Fruit fly (Drosophila melanogaster) whole organism, prepupa: ENCODE measurements around the gene dj-1beta.
A peak's percentile ranks its signal among the peaks of the same experiment; 100 is the strongest.

Experiments used
- Blimp-1 ChIP-seq: fragments of 200-800 bp; sonication (Bioruptor generic); optimal IDR thresholded peaks from 3 replicates; lab custom pipeline; 2017; ENCODE audit warnings: missing biosample characterization, missing genetic modification characterization, mild to moderate bottlenecking, moderate library complexity, missing genetic modification reagents
- CG10631 ChIP-seq: fragments of 200-800 bp; sonication (Bioruptor generic); optimal IDR thresholded peaks from 2 replicates; lab custom pipeline; 2016; ENCODE audit warnings: missing biosample characterization, missing genetic modification characterization
- CG10669 ChIP-seq: fragments of 200-800 bp; sonication (Bioruptor generic); optimal IDR thresholded peaks from 3 replicates; lab custom pipeline; 2018; ENCODE audit warnings: missing biosample characterization, mild to moderate bottlenecking, missing genetic modification characterization, moderate library complexity
- CG11294 ChIP-seq: fragments of 200-800 bp; sonication (Bioruptor generic); IDR thresholded peaks from 2 replicates; pipeline ENCODE4 v1.3.6; 2022; ENCODE audit warnings: missing biosample characterization, missing genetic modification characterization
- CG11762 ChIP-seq: fragments of 200-800 bp; sonication (Bioruptor generic); optimal IDR thresholded peaks from 3 replicates; lab custom pipeline; 2016; ENCODE audit warnings: missing biosample characterization, missing genetic modification characterization; ENCODE audit not compliant: insufficient read depth
- CG15336 ChIP-seq: fragments of 200-800 bp; sonication (Bioruptor generic); IDR thresholded peaks from 2 replicates; pipeline ENCODE4 v1.3.6; 2022; ENCODE audit warnings: missing biosample characterization, missing genetic modification characterization
- CG1621 ChIP-seq: fragments of 200-800 bp; sonication (Bioruptor generic); optimal IDR thresholded peaks from 3 replicates; lab custom pipeline; 2018; ENCODE audit warnings: missing biosample characterization, mild to moderate bottlenecking, missing genetic modification characterization
- CG16779 ChIP-seq: fragments of 200-800 bp; sonication (Bioruptor generic); optimal IDR thresholded peaks from 3 replicates; lab custom pipeline; 2017; ENCODE audit warnings: missing biosample characterization, mild to moderate bottlenecking, missing genetic modification characterization
- CG3032 ChIP-seq: fragments of 200-800 bp; optimal IDR thresholded peaks from 2 replicates; lab custom pipeline; 2019; ENCODE audit warnings: missing biosample characterization, mild to moderate bottlenecking, missing genetic modification characterization, moderate library complexity
- CG31627 ChIP-seq: fragments of 200-800 bp; sonication (Bioruptor generic); optimal IDR thresholded peaks from 3 replicates; lab custom pipeline; 2016; ENCODE audit warnings: missing biosample characterization, missing genetic modification characterization
- CG32006 ChIP-seq: fragments of 200-800 bp; sonication (Bioruptor generic); optimal IDR thresholded peaks from 3 replicates; lab custom pipeline; 2017; ENCODE audit warnings: missing biosample characterization, mild to moderate bottlenecking, missing genetic modification characterization
- CG34406 ChIP-seq: fragments of 200-800 bp; sonication (Bioruptor generic); optimal IDR thresholded peaks from 3 replicates; lab custom pipeline; 2016; ENCODE audit warnings: missing biosample characterization, missing genetic modification characterization
- CG3919 ChIP-seq: fragments of 200-800 bp; sonication (Bioruptor generic); optimal IDR thresholded peaks from 3 replicates; lab custom pipeline; 2016; ENCODE audit warnings: missing biosample characterization, missing genetic modification characterization
- CG6276 ChIP-seq: fragments of 200-800 bp; sonication (Bioruptor generic); optimal IDR thresholded peaks from 2 replicates; lab custom pipeline; 2017; ENCODE audit warnings: missing biosample characterization, mild to moderate bottlenecking, missing genetic modification characterization
- CG6792 ChIP-seq: fragments of 200-800 bp; sonication (Bioruptor generic); optimal IDR thresholded peaks from 3 replicates; lab custom pipeline; 2016; ENCODE audit warnings: missing biosample characterization, missing genetic modification characterization
- CG6808 ChIP-seq: fragments of 200-800 bp; sonication (Bioruptor generic); optimal IDR thresholded peaks from 3 replicates; lab custom pipeline; 2017; ENCODE audit warnings: missing biosample characterization, missing genetic modification characterization, mild to moderate bottlenecking, moderate library complexity, missing genetic modification reagents
- CG6854 ChIP-seq: fragments of 200-800 bp; sonication (Bioruptor generic); optimal IDR thresholded peaks from 2 replicates; lab custom pipeline; 2017; ENCODE audit warnings: missing biosample characterization, mild to moderate bottlenecking, missing genetic modification characterization
- CG8119 ChIP-seq: fragments of 200-800 bp; sonication (Bioruptor generic); IDR thresholded peaks from 3 replicates; pipeline ENCODE4 v1.3.6; 2022; ENCODE audit warnings: missing biosample characterization, missing genetic modification characterization
- CG8319 ChIP-seq: fragments of 200-800 bp; sonication (Bioruptor generic); optimal IDR thresholded peaks from 3 replicates; lab custom pipeline; 2016; ENCODE audit warnings: missing biosample characterization, missing genetic modification characterization
- CG8632 ChIP-seq: fragments of 200-800 bp; sonication (Bioruptor generic); optimal IDR thresholded peaks from 3 replicates; lab custom pipeline; 2016; ENCODE audit warnings: missing biosample characterization, missing genetic modification characterization
- CG9139 ChIP-seq: fragments of 200-800 bp; sonication (Bioruptor generic); optimal IDR thresholded peaks from 3 replicates; lab custom pipeline; 2017; ENCODE audit warnings: missing biosample characterization, mild to moderate bottlenecking, missing genetic modification characterization
- Eip75B ChIP-seq: fragments of 200-800 bp; sonication (Bioruptor generic); optimal IDR thresholded peaks from 3 replicates; lab custom pipeline; 2016; ENCODE audit warnings: missing biosample characterization, missing genetic modification characterization
- Eip78C ChIP-seq: fragments of 200-800 bp; sonication (Bioruptor generic); peaks from one replicate; lab custom pipeline; 2016; ENCODE audit warnings: missing biosample characterization, missing genetic modification characterization
- Eip93F ChIP-seq: fragments of 200-800 bp; sonication (Bioruptor generic); optimal IDR thresholded peaks from 2 replicates; lab custom pipeline; 2016; ENCODE audit warnings: missing biosample characterization, mild to moderate bottlenecking, missing genetic modification characterization
- Ets96B ChIP-seq: fragments of 200-800 bp; optimal IDR thresholded peaks from 2 replicates; lab custom pipeline; 2019; ENCODE audit warnings: missing biosample characterization, mild to moderate bottlenecking, missing genetic modification characterization, moderate library complexity
- Hr38 ChIP-seq: sonication (Bioruptor generic); optimal IDR thresholded peaks from 2 replicates; lab custom pipeline; 2016; ENCODE audit warnings: missing biosample characterization, missing genetic modification characterization
- Hr39 ChIP-seq: fragments of 200-800 bp; sonication (Bioruptor generic); optimal IDR thresholded peaks from 2 replicates; lab custom pipeline; 2016; ENCODE audit warnings: missing biosample characterization, missing genetic modification characterization
- Hr4 ChIP-seq: fragments of 200-800 bp; sonication (Bioruptor generic); optimal IDR thresholded peaks from 3 replicates; lab custom pipeline; 2016; ENCODE audit warnings: missing biosample characterization, missing genetic modification characterization
- Lpt ChIP-seq: fragments of 200-800 bp; sonication (Bioruptor generic); optimal IDR thresholded peaks from 3 replicates; lab custom pipeline; 2016; ENCODE audit warnings: missing biosample characterization, missing genetic modification characterization
- Met ChIP-seq: fragments of 200-800 bp; sonication (Bioruptor generic); optimal IDR thresholded peaks from 3 replicates; lab custom pipeline; 2016; ENCODE audit warnings: missing biosample characterization, missing genetic modification characterization
- Sox102F ChIP-seq: fragments of 200-800 bp; sonication (Bioruptor generic); optimal IDR thresholded peaks from 2 replicates; lab custom pipeline; 2016; ENCODE audit warnings: missing biosample characterization, mild to moderate bottlenecking, missing genetic modification characterization
- Sox14 ChIP-seq: fragments of 200-800 bp; sonication (Bioruptor generic); optimal IDR thresholded peaks from 3 replicates; lab custom pipeline; 2016; ENCODE audit warnings: missing biosample characterization, missing genetic modification characterization
- acj6 ChIP-seq: fragments of 200-800 bp; sonication (Bioruptor generic); optimal IDR thresholded peaks from 3 replicates; lab custom pipeline; 2016; ENCODE audit warnings: missing biosample characterization, missing genetic modification characterization
- cyc ChIP-seq: fragments of 200-800 bp; sonication (Bioruptor generic); optimal IDR thresholded peaks from 3 replicates; lab custom pipeline; 2016; ENCODE audit warnings: missing biosample characterization, missing genetic modification characterization
- dac ChIP-seq: fragments of 200-800 bp; sonication (Bioruptor generic); optimal IDR thresholded peaks from 2 replicates; lab custom pipeline; 2017; ENCODE audit warnings: missing biosample characterization, mild to moderate bottlenecking, missing genetic modification characterization
- eg ChIP-seq: fragments of 200-800 bp; sonication (Bioruptor generic); IDR thresholded peaks from 3 replicates; pipeline ENCODE4 v1.3.6; 2022; ENCODE audit warnings: missing biosample characterization, missing genetic modification characterization
- esn ChIP-seq: fragments of 200-800 bp; sonication (Bioruptor generic); optimal IDR thresholded peaks from 2 replicates; lab custom pipeline; 2016; ENCODE audit warnings: missing biosample characterization, mild to moderate bottlenecking, missing genetic modification characterization, moderate library complexity
- fd85E ChIP-seq: fragments of 200-800 bp; sonication (Bioruptor generic); optimal IDR thresholded peaks from 3 replicates; lab custom pipeline; 2016; ENCODE audit warnings: missing biosample characterization, missing genetic modification characterization
- fkh ChIP-seq: fragments of 200-800 bp; sonication (Bioruptor generic); optimal IDR thresholded peaks from 3 replicates; lab custom pipeline; 2017; ENCODE audit warnings: missing biosample characterization, mild to moderate bottlenecking, missing genetic modification characterization, moderate library complexity
- lz ChIP-seq: fragments of 200-800 bp; sonication (Bioruptor generic); optimal IDR thresholded peaks from 3 replicates; lab custom pipeline; 2016; ENCODE audit warnings: missing biosample characterization, missing genetic modification characterization
- pdm3 ChIP-seq: fragments of 200-800 bp; sonication (Bioruptor generic); optimal IDR thresholded peaks from 3 replicates; lab custom pipeline; 2016; ENCODE audit warnings: missing biosample characterization, missing genetic modification characterization
- spab ChIP-seq: fragments of 200-800 bp; sonication (Bioruptor generic); optimal IDR thresholded peaks from 2 replicates; lab custom pipeline; 2017; ENCODE audit warnings: missing biosample characterization, mild to moderate bottlenecking, missing genetic modification characterization, missing genetic modification reagents
- ss ChIP-seq, 2 experiments: fragments of 200-800 bp; sonication (Bioruptor generic); optimal IDR thresholded peaks; 2 replicates in 1 of 2; 3 replicates in 1 of 2; lab custom pipeline; 2017 to 2018; ENCODE audit warnings: mild to moderate bottlenecking in 2 of 2, missing biosample characterization in 2 of 2, missing genetic modification characterization in 2 of 2, moderate library complexity in 1 of 2
- svp ChIP-seq: fragments of 200-800 bp; sonication (Bioruptor generic); peaks from one replicate; lab custom pipeline; 2016; ENCODE audit warnings: missing biosample characterization, missing genetic modification characterization
- topi ChIP-seq: fragments of 200-800 bp; sonication (Bioruptor generic); optimal IDR thresholded peaks from 3 replicates; lab custom pipeline; 2016; ENCODE audit warnings: missing biosample characterization, missing genetic modification characterization
- vri ChIP-seq: fragments of 200-800 bp; sonication (Bioruptor generic); optimal IDR thresholded peaks from 3 replicates; lab custom pipeline; 2016; ENCODE audit warnings: missing biosample characterization, mild to moderate bottlenecking, missing genetic modification characterization

The dj-1beta gene

DNA sequence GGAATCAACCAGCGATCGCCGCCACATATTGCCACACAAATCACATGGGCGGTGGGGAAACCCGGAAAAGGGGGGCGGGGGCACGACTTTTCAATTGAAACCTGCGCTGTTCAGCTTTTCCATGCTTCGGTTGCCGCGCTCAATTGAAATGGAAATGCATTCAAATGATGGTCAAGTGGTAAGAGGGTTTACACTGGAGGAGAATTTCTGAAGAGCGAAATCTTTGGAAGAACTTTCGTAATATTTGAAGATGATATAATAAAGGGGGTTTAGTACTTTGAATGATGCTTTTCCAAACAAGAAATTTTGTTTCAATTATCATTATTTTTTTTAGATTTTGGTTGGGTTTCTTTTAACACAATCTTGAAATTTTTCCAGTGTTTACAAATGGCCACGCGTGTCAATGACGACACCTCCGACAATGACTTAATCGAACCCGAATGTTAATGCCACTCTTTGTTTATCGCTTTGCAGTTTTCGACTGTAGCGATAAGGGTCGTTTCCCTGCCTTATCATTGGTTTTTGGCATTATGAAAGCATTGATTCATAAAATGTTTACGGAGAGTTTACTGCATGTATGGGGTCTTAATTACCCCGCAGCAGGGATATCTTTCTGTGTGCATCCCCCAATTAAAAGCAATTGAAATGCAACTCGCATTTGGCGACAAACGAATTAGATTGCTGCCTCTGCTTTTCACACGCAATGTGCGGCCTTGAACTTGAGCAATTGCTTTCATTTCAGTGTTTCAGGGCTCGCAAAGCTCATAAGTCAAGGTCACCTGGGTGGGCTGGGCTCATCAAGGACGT is 5.7 kb downstream of the dj-1beta start (continued):
- TF ChIP-seq Eip78C = peak; percentile 51
- TF ChIP-seq CG3919 (GFP tag; lab: Kevin White, UChicago) = no peak
- TF ChIP-seq fkh (GFP tag; lab: Kevin White, UChicago) = no peak
- TF ChIP-seq CG11762 = no peak
- peak; percentile 61 for TF ChIP-seq CG32006 (GFP tag; lab: Kevin White, UChicago)
- peak; percentile 33 for TF ChIP-seq cyc (GFP tag; lab: Kevin White, UChicago)
- peak; percentile 69 for TF ChIP-seq Hr39 (GFP tag; lab: Kevin White, UChicago)
- 0 out of 3 replicates have a peak, but pooled peaks have one; percentile 22 for TF ChIP-seq eg (GFP tag; lab: Robert Waterston, UW)
- TF ChIP-seq Sox14 (GFP tag; lab: Kevin White, UChicago) = peak; percentile 11
- no peak for TF ChIP-seq CG8319 (GFP tag; lab: Kevin White, UChicago)
- TF ChIP-seq Met (GFP tag; lab: Kevin White, UChicago) = peak; percentile 71
- peak; percentile 25 for TF ChIP-seq CG34406
- peak; percentile 59 for TF ChIP-seq Hr4
- peak; percentile 83 for TF ChIP-seq svp
- no peak for TF ChIP-seq CG6854
- no peak for TF ChIP-seq Lpt (GFP tag; lab: Kevin White, UChicago)
- TF ChIP-seq Hr38 = no peak
- no peak for TF ChIP-seq CG11294 (GFP tag; lab: Robert Waterston, UW)
- TF ChIP-seq vri (GFP tag; lab: Kevin White, UChicago) = peak; percentile 98
- peak; percentile 18 for TF ChIP-seq CG10669 (GFP tag; lab: Kevin White, UChicago)
- no peak for TF ChIP-seq CG16779
- TF ChIP-seq CG3032 (tag; lab: Kevin White, UChicago) = no peak
- TF ChIP-seq CG6808 (GFP tag; lab: Kevin White, UChicago) = no peak
- peak; percentile 40 for TF ChIP-seq pdm3 (GFP tag; lab: Kevin White, UChicago)
- peak; percentile 42 for TF ChIP-seq topi (GFP tag; lab: Kevin White, UChicago)
- no peak for TF ChIP-seq Blimp-1
- no peak for TF ChIP-seq CG1621
- TF ChIP-seq lz (GFP tag; lab: Kevin White, UChicago) = peak; percentile 30
- TF ChIP-seq Eip93F = peak; percentile 36
- TF ChIP-seq CG10631 (GFP tag; lab: Kevin White, UChicago) = peak; percentile 15
- TF ChIP-seq CG9139 = no peak
- peak; percentile 58 for TF ChIP-seq acj6 (GFP tag; lab: Kevin White, UChicago)
- TF ChIP-seq spab = no peak
- TF ChIP-seq CG6276 (GFP tag; lab: Kevin White, UChicago) = no peak
- TF ChIP-seq CG15336 (GFP tag; lab: Robert Waterston, UW) = peak; percentile 62
- TF ChIP-seq, all 60 proteins: peak for 30

DNA sequence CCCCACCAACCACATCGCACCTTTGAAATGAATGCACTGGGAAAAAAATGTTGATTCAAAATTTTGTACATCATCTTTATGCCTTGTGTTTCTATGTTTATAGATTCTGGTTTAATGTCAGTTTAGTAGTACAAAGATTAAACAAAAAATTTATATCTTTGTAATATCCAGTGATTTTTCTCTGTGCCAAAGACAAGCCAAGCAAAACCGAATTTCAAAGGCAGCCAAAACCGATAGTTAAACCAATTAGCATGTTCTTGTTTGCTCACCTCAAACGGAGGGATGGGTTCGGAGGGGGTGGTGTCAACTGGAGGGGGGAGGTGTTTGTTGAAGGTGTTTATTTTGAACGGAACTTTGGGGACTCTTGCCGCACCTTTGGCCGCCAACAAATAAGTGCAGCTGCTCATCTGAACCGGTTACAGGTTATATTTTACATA is 7.0 kb downstream of the dj-1beta start:
- TF ChIP-seq Met (GFP tag; lab: Kevin White, UChicago) = peak; percentile 80
- peak; percentile 80 for TF ChIP-seq acj6 (GFP tag; lab: Kevin White, UChicago)
- peak; percentile 86 for TF ChIP-seq CG15336 (GFP tag; lab: Robert Waterston, UW)
- TF ChIP-seq Lpt (GFP tag; lab: Kevin White, UChicago) = peak; percentile 63
- TF ChIP-seq esn (GFP tag; lab: Kevin White, UChicago) = peak; percentile 89
- peak; percentile 74 for TF ChIP-seq CG8632 (GFP tag; lab: Kevin White, UChicago)
- peak; percentile 87 for TF ChIP-seq lz (GFP tag; lab: Kevin White, UChicago)
- peak; percentile 97 for TF ChIP-seq fkh (GFP tag; lab: Kevin White, UChicago)
- peak; percentile 79 for TF ChIP-seq Eip75B (GFP tag; lab: Kevin White, UChicago)
- TF ChIP-seq CG6276 (GFP tag; lab: Kevin White, UChicago) = peak; percentile 69
- TF ChIP-seq fd85E (GFP tag; lab: Kevin White, UChicago) = peak; percentile 59
- peak; percentile 96 for TF ChIP-seq Eip78C
- peak; percentile 85 for TF ChIP-seq CG3919 (GFP tag; lab: Kevin White, UChicago)
- peak; percentile 60 for TF ChIP-seq CG3032 (tag; lab: Kevin White, UChicago)
- TF ChIP-seq Eip93F = peak; percentile 43
- peak; percentile 80 for TF ChIP-seq Sox102F
- peak; percentile 93 for TF ChIP-seq svp
- TF ChIP-seq CG9139 = peak; percentile 34
- TF ChIP-seq Ets96B (tag; lab: Kevin White, UChicago) = peak; percentile 73
- TF ChIP-seq CG11762 = peak; percentile 74
- peak; percentile 83 for TF ChIP-seq Hr4
- peak; percentile 73 for TF ChIP-seq CG10631 (GFP tag; lab: Kevin White, UChicago)
- peak; percentile 66 to 73 for TF ChIP-seq ss (GFP tag; optimal IDR thresholded peaks at IDR 0.05; lab: Kevin White, UChicago)
- TF ChIP-seq CG8119 (GFP tag; lab: Robert Waterston, UW) = peak; percentile 83
- peak; percentile 84 for TF ChIP-seq Hr39 (GFP tag; lab: Kevin White, UChicago)
- TF ChIP-seq CG6792 (GFP tag; lab: Kevin White, UChicago) = peak; percentile 82
- TF ChIP-seq Sox14 (GFP tag; lab: Kevin White, UChicago) = peak; percentile 77
- TF ChIP-seq dac (GFP tag; lab: Kevin White, UChicago) = peak; percentile 41
- TF ChIP-seq CG31627 (GFP tag; lab: Kevin White, UChicago) = peak; percentile 81
- TF ChIP-seq CG10669 (GFP tag; lab: Kevin White, UChicago) = peak; percentile 63
